Fruit fly (Drosophila melanogaster): ENCODE measurements around the gene CG7342.
A peak's percentile ranks its signal among the peaks of the same experiment; 100 is the strongest.

- TF ChIP-seq Jra (GFP tag; optimal IDR thresholded peaks at IDR 0.05): no peak
- TF ChIP-seq OdsH (GFP tag; optimal IDR thresholded peaks at IDR 0.05): no peak
- TF ChIP-seq HLH106 (tag; optimal IDR thresholded peaks at IDR 0.05): peak; percentile 7
- TF ChIP-seq woc (GFP tag; optimal IDR thresholded peaks at IDR 0.05): no peak
- TF ChIP-seq Dif (GFP tag; optimal IDR thresholded peaks at IDR 0.05; ENCODE audit: partially characterized antibody): no peak
- no peak for TF ChIP-seq Abd-B (GFP tag; optimal IDR thresholded peaks at IDR 0.05)
- TF ChIP-seq rgr (GFP tag; optimal IDR thresholded peaks at IDR 0.05): no peak
- TF ChIP-seq tai (GFP tag; optimal IDR thresholded peaks at IDR 0.05): no peak
- no peak for TF ChIP-seq GATAd (GFP tag; optimal IDR thresholded peaks at IDR 0.05)
- no peak for TF ChIP-seq dsf (GFP tag; optimal IDR thresholded peaks at IDR 0.05; ENCODE audit: borderline replicate concordance)
- no peak for TF ChIP-seq CG9705 (GFP tag; optimal IDR thresholded peaks at IDR 0.05)
- TF ChIP-seq psq (GFP tag; optimal IDR thresholded peaks at IDR 0.05): no peak
Observed at dm6 chr3R:19644901-19645204, 41.7 kb downstream of the CG7342 start, which contains the start of gene Nup58.

Data from whole organism, wandering third instar larva.